Worm (Caenorhabditis elegans) whole organism, L4/young adult: ENCODE results near the gene W05H7.1.

Source experiments
- W03F9.2 ChIP-seq: fragments of 150-350 bp; optimal IDR thresholded peaks from 2 replicates; lab custom pipeline; 2014; ENCODE audit warnings: missing biosample characterization, missing genetic modification characterization
- dao-5 ChIP-seq: sonication (generic microtip); optimal IDR thresholded peaks from 2 replicates; lab custom pipeline; 2016; ENCODE audit warnings: missing genotype, missing genetic modification characterization, moderate library complexity, missing compliant biosample characterization
- him-1 ChIP-seq: sonication (generic microtip); optimal IDR thresholded peaks from 2 replicates; lab custom pipeline; 2016; ENCODE audit warnings: missing genotype, missing genetic modification reagents, missing genetic modification characterization, missing compliant biosample characterization

Gene W05H7.1

ce11 chrX:1458793-1459192 lies 8.2 kb downstream of the W05H7.1 start, which contains the start of gene D1005.2:
Gene D1005.2 (plus strand): TSS chrX:1459022.
- TF ChIP-seq him-1 (tag; lab: Kevin White, UChicago): no peak
- no peak for TF ChIP-seq W03F9.2 (tag; lab: Kevin White, UChicago)
- no peak for TF ChIP-seq dao-5

ce11 chrX:1459756-1460155 lies 9.2 kb downstream of the W05H7.1 start:
- no peak for TF ChIP-seq him-1 (tag; lab: Kevin White, UChicago)
- no peak for TF ChIP-seq dao-5
- TF ChIP-seq W03F9.2 (tag; lab: Kevin White, UChicago): no peak

ce11 chrX:1464699-1465098 lies 14.1 kb downstream of the W05H7.1 start, which contains the start of gene D1005.6:
Gene D1005.6 (minus strand): TSS chrX:1464799.
- no peak for TF ChIP-seq him-1 (tag; lab: Kevin White, UChicago)
- TF ChIP-seq dao-5: no peak
- TF ChIP-seq W03F9.2 (tag; lab: Kevin White, UChicago): no peak

ce11 chrX:1468057-1468456 lies 17.5 kb downstream of the W05H7.1 start:
- TF ChIP-seq him-1 (tag; lab: Kevin White, UChicago) (no peak), W03F9.2 (tag; lab: Kevin White, UChicago) (no peak)

- TF ChIP-seq him-1 (tag; lab: Kevin White, UChicago) (no peak), W03F9.2 (tag; lab: Kevin White, UChicago) (no peak), dao-5 (no peak)
Measured at ce11 chrX:1471232-1471631, 20.7 kb downstream of the W05H7.1 start.

- TF ChIP-seq dao-5 (no peak), W03F9.2 (tag; lab: Kevin White, UChicago) (no peak)
Measured at ce11 chrX:1472880-1473279, 22.3 kb downstream of the W05H7.1 start, which contains the start of gene D1005.5. Gene D1005.5 (minus strand): TSS chrX:1472980.

- TF ChIP-seq him-1 (tag; lab: Kevin White, UChicago) (no peak), W03F9.2 (tag; lab: Kevin White, UChicago) (no peak), dao-5 (no peak)
Measured at ce11 chrX:1473794-1474193, 23.2 kb downstream of the W05H7.1 start.

- TF ChIP-seq him-1 (tag; lab: Kevin White, UChicago) (no peak), W03F9.2 (tag; lab: Kevin White, UChicago) (no peak)
Measured at ce11 chrX:1476005-1476404, 25.4 kb downstream of the W05H7.1 start.

- TF ChIP-seq W03F9.2 (tag; lab: Kevin White, UChicago): no peak
Measured at ce11 chrX:1477932-1478331, 27.4 kb downstream of the W05H7.1 start.

ce11 chrX:1478569-1478968 lies 28.0 kb downstream of the W05H7.1 start:
- TF ChIP-seq W03F9.2 (tag; lab: Kevin White, UChicago) (no peak), dao-5 (no peak), him-1 (tag; lab: Kevin White, UChicago) (no peak)

ce11 chrX:1479190-1479589 lies 28.6 kb downstream of the W05H7.1 start, which contains the start of gene acly-1:
Gene acly-1 (plus strand): TSS chrX:1479542.
- TF ChIP-seq dao-5 (no peak), him-1 (tag; lab: Kevin White, UChicago) (no peak), W03F9.2 (tag; lab: Kevin White, UChicago) (no peak)

- no peak for TF ChIP-seq him-1 (tag; lab: Kevin White, UChicago)
- TF ChIP-seq W03F9.2 (tag; lab: Kevin White, UChicago): no peak
- no peak for TF ChIP-seq dao-5
Measured at ce11 chrX:1479637-1480036, 29.1 kb downstream of the W05H7.1 start.

- TF ChIP-seq dao-5: no peak
- TF ChIP-seq him-1 (tag; lab: Kevin White, UChicago): no peak
- TF ChIP-seq W03F9.2 (tag; lab: Kevin White, UChicago): no peak
Measured at ce11 chrX:1480564-1480963, 30.0 kb downstream of the W05H7.1 start.

ce11 chrX:1483229-1483628 lies 32.7 kb downstream of the W05H7.1 start:
- TF ChIP-seq W03F9.2 (tag; lab: Kevin White, UChicago) (no peak), him-1 (tag; lab: Kevin White, UChicago) (no peak), dao-5 (no peak)

ce11 chrX:1485718-1486117 lies 35.1 kb downstream of the W05H7.1 start, which contains the start of gene D1005.4:
Gene D1005.4 (minus strand): TSS chrX:1485818.
- TF ChIP-seq W03F9.2 (tag; lab: Kevin White, UChicago) (no peak), him-1 (tag; lab: Kevin White, UChicago) (no peak), dao-5 (no peak)
